Fruit fly (Drosophila melanogaster): ENCODE measurements around the gene Ptpmeg.

Gene Ptpmeg

DNA sequence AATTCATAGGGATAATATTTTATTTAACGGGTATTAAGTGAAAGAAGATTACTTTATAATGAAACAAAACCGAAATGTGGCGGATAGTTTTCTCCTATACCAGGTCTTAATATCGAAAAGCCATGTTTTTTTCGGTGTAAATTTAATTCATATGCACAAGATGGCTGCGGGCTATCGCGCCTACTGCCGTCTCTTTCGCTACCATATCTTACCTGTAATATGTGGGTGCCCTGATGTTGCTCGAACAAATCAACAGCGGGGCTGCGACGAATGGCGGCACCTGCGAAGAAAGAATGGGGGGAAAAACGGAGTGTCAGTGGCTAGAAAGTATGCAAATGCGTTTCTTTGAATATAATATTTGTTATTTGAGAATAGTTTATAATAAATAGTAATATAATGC is 43.3 kb downstream of the Ptpmeg start (continued):
- TF ChIP-seq dan (GFP tag; IDR thresholded peaks at IDR 0.05) = no peak
- no peak for TF ChIP-seq Hr39 (optimal IDR thresholded peaks at IDR 0.05)
- no peak for TF ChIP-seq CG9437 (GFP tag; optimal IDR thresholded peaks at IDR 0.05)
- no peak for TF ChIP-seq CG33557 (GFP tag; optimal IDR thresholded peaks at IDR 0.05)
- no peak for TF ChIP-seq Bdp1 (GFP tag; optimal IDR thresholded peaks at IDR 0.05)
- TF ChIP-seq CG12391 (tag; optimal IDR thresholded peaks at IDR 0.05) = no peak
- peak; percentile 85 for TF ChIP-seq gcm (GFP tag; optimal IDR thresholded peaks at IDR 0.05)
- peak; percentile 48 for TF ChIP-seq phol (tag; optimal IDR thresholded peaks at IDR 0.05)
- no peak for TF ChIP-seq CG14710 (tag; optimal IDR thresholded peaks at IDR 0.05)
- no peak for TF ChIP-seq CG2712 (tag; optimal IDR thresholded peaks at IDR 0.05)
- no peak for TF ChIP-seq cato (GFP tag; optimal IDR thresholded peaks at IDR 0.05; ENCODE audit: borderline replicate concordance)
- TF ChIP-seq CG8290 (GFP tag; optimal IDR thresholded peaks at IDR 0.05) = no peak
- TF ChIP-seq CG8290 (tag; optimal IDR thresholded peaks at IDR 0.05) = no peak
- TF ChIP-seq CG9932 (GFP tag; IDR thresholded peaks at IDR 0.05) = no peak
- TF ChIP-seq pzg (GFP tag; optimal IDR thresholded peaks at IDR 0.05) = no peak
- TF ChIP-seq NC2α (GFP tag; optimal IDR thresholded peaks at IDR 0.05) = no peak
- TF ChIP-seq CG3065 (GFP tag; optimal IDR thresholded peaks at IDR 0.05) = no peak
- no peak for TF ChIP-seq Sox100B (GFP tag; optimal IDR thresholded peaks at IDR 0.05)
- no peak for TF ChIP-seq CG32767 (GFP tag; IDR thresholded peaks at IDR 0.05)
- no peak for TF ChIP-seq CG10959 (GFP tag; IDR thresholded peaks at IDR 0.05)
- no peak for TF ChIP-seq otp (GFP tag; IDR thresholded peaks at IDR 0.05)
- peak; percentile 64; the same call in 1 of the 3 replicates for TF ChIP-seq sr (GFP tag; IDR thresholded peaks at IDR 0.05)
- TF ChIP-seq dpn (GFP tag; optimal IDR thresholded peaks at IDR 0.05) = no peak
- no peak for TF ChIP-seq Sry-β (GFP tag; optimal IDR thresholded peaks at IDR 0.05)
- TF ChIP-seq Nf-YB (GFP tag; optimal IDR thresholded peaks at IDR 0.05) = peak; percentile 94
- TF ChIP-seq Fer2 (tag; optimal IDR thresholded peaks at IDR 0.05) = no peak
- TF ChIP-seq run (tag; optimal IDR thresholded peaks at IDR 0.05) = no peak
- no peak for TF ChIP-seq CG5953 (GFP tag; IDR thresholded peaks at IDR 0.05)
- TF ChIP-seq Hand (GFP tag; optimal IDR thresholded peaks at IDR 0.05) = no peak
- no peak for TF ChIP-seq Ravus (GFP tag; IDR thresholded peaks at IDR 0.05)
- TF ChIP-seq sisA (GFP tag; IDR thresholded peaks at IDR 0.05) = no peak
- TF ChIP-seq CG3163 (GFP tag; optimal IDR thresholded peaks at IDR 0.05) = no peak
- no peak for TF ChIP-seq sima (GFP tag; optimal IDR thresholded peaks at IDR 0.05)
- TF ChIP-seq Nf-YC (tag; optimal IDR thresholded peaks at IDR 0.05) = peak; percentile 87
- no peak for TF ChIP-seq HmgZ (tag; optimal IDR thresholded peaks at IDR 0.05)
- peak; percentile 11 for TF ChIP-seq zf30C (GFP tag; optimal IDR thresholded peaks at IDR 0.05)
- TF ChIP-seq emc (GFP tag; optimal IDR thresholded peaks at IDR 0.05) = no peak
- peak; percentile 68 for TF ChIP-seq CG10321 (GFP tag; IDR thresholded peaks at IDR 0.05)
- no peak for TF ChIP-seq al (GFP tag; IDR thresholded peaks at IDR 0.05)
- no peak for TF ChIP-seq CG8089 (GFP tag; optimal IDR thresholded peaks at IDR 0.05)
- no peak for TF ChIP-seq Max (GFP tag; optimal IDR thresholded peaks at IDR 0.05)

dm6 chr3L:374582-374981 is 46.7 kb downstream of the Ptpmeg start:
- TF ChIP-seq trh (GFP tag; optimal IDR thresholded peaks at IDR 0.05) (no peak), zen (tag; optimal IDR thresholded peaks at IDR 0.05) (peak; percentile 69), CG34376 (GFP tag; optimal IDR thresholded peaks at IDR 0.05) (no peak), wor (GFP tag; IDR thresholded peaks at IDR 0.05) (no peak), gem (tag; optimal IDR thresholded peaks at IDR 0.05) (no peak), CG15479 (GFP tag; optimal IDR thresholded peaks at IDR 0.05) (peak; percentile 86), CG1233 (GFP tag; optimal IDR thresholded peaks at IDR 0.05) (peak; percentile 18), CG32767 (GFP tag; IDR thresholded peaks at IDR 0.05) (no peak), hb (GFP tag; IDR thresholded peaks at IDR 0.05; ENCODE audit: partially characterized antibody) (no peak), CG10274 (GFP tag; optimal IDR thresholded peaks at IDR 0.05) (peak; percentile 55), CG11247 (GFP tag; IDR thresholded peaks at IDR 0.05) (no peak), CG8924 (tag; optimal IDR thresholded peaks at IDR 0.05) (no peak), sens (GFP tag) (peak; percentile 45), inv (GFP tag; IDR thresholded peaks at IDR 0.05; ENCODE audit: partially characterized antibody) (no peak), CG18599 (GFP tag; optimal IDR thresholded peaks at IDR 0.05) (no peak)

All from whole organism, embryonic.